Worm (Caenorhabditis elegans) whole organism, midembryonic: ENCODE measurements around the gene eelo-1.

Experiments used
- med-1 ChIP-seq: sonication (generic microtip); optimal IDR thresholded peaks from 2 replicates; lab custom pipeline; 2017; ENCODE audit warnings: missing genetic modification characterization, mild to moderate bottlenecking, missing compliant biosample characterization, antibody characterized with exemption, missing genetic modification reagents; ENCODE audit not compliant: insufficient read depth
- ztf-29 ChIP-seq: fragments of 200-800 bp; sonication (Bioruptor generic); IDR thresholded peaks from 2 replicates; pipeline ENCODE4 v1.3.6; 2022; ENCODE audit warnings: missing genetic modification reagents, missing genetic modification characterization, missing compliant biosample characterization

DNA sequence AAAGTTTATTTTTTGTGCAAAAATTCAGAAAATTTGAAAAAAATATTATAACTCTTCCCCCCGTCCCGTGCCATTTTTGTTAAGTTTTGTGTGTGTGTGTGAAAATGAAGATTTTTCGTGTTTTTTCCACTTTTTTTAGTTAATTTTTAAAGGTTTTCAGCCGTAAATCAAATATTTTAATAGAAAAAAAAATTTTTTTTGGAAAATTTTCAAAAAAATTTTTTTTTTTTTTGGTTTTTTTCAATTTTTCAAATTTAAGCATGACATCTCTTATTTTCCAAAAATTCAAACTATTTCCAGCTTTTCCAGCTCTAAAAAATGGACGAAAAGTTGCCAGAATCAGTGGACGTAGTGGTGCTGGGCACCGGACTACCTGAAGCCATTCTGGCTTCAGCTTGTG, 11.7 kb upstream of the eelo-1 start, which contains the start of gene rep-1:
- TF ChIP-seq ztf-29 (no peak), med-1 (GFP tag; lab: Kevin White, UChicago) (no peak)
